Worm (Caenorhabditis elegans) whole organism, L4 larva: ENCODE results near the gene T24E12.2.

Experiments
- jun-1 ChIP-seq: fragments of 150-350 bp; optimal IDR thresholded peaks from 2 replicates; lab custom pipeline; 2014; ENCODE audit warnings: missing biosample characterization, missing genetic modification reagents, missing genetic modification characterization
- nhr-237 ChIP-seq: sonication (generic microtip); optimal IDR thresholded peaks from 2 replicates; lab custom pipeline; 2017; ENCODE audit warnings: missing biosample characterization, missing genetic modification characterization
- nhr-6 ChIP-seq: fragments of 150-350 bp; optimal IDR thresholded peaks from 2 replicates; lab custom pipeline; 2014; ENCODE audit warnings: missing biosample characterization, missing genetic modification characterization

DNA sequence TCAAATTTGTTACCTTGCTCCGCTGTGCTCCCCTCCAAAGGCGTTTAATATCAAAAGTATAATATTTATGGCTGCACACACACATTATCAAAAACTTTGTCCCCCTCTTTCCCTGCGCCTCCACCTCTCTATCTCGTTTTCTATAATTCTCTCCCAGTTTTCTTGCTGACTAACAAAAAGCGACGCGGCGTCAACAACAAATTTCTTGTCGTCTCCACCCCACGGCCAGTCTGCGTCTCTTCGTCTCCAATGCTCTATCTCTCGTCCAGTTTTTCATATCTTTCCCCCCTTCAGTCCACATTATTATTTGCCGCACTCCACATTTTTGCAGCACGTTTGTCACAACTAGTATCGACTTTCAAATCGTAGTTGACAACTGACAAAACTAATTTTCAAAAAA, 27.8 kb downstream of the T24E12.2 start:
- TF ChIP-seq nhr-237 (tag; lab: Kevin White, UChicago): no peak
- no peak for TF ChIP-seq jun-1 (tag; lab: Kevin White, UChicago)
- TF ChIP-seq nhr-6: peak; percentile 42
